Fruit fly (Drosophila melanogaster): Measurements from ENCODE around the gene CG3708.

The CG3708 gene

DNA sequence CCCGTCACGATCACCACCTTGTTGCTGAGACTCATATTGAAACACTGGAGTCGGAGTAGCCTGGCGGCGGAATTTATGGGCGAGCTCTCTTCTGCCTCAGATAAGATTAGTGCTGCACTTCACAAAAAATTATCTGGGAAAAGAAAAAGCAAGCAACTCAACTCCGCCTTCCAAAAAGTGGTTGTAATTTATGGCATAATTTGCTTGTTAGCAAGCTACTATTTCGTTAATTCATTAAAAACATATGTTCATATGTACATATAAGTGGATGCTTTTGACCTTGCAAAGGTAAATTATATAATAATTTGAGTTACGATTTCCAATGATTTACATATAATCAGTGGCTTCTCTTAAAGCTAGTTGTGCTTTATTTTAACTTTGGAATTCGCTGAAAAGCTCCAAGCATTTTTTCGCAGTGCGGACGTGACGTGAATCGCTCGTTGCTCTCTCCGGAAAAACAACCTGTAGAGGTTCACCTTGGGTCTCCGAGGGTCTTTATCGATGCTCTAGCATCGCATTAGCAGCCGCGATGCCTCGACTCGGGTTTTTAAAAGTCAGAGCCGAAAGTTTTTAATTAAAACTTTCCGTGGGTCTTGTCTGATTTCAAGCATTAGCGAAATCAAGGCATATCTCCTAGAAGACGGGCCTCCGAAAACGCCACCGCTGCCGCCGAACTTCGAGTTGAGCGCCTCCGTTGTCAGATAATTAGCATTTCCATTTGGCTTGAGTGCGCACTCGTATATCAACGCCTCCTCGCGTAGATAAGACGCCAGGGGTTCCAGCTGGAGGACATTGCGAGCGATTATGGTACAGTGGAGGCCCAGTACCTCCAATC lies 17.8 kb upstream of the CG3708 start, which contains the start of gene CG3699 (continued):
- peak; percentile 38 for TF ChIP-seq CG4424 (GFP tag; optimal IDR thresholded peaks at IDR 0.05)
- TF ChIP-seq CG16863 (GFP tag; optimal IDR thresholded peaks at IDR 0.05), result no peak
- no peak for TF ChIP-seq HLH4C (GFP tag; IDR thresholded peaks at IDR 0.05; ENCODE audit: partially characterized antibody)
- TF ChIP-seq Sox102F (GFP tag; optimal IDR thresholded peaks at IDR 0.05), result no peak
- TF ChIP-seq grn (GFP tag; optimal IDR thresholded peaks at IDR 0.05), result peak; percentile 8
- no peak for TF ChIP-seq CG10565 (GFP tag; optimal IDR thresholded peaks at IDR 0.05)
- no peak for TF ChIP-seq CG11093 (GFP tag; IDR thresholded peaks at IDR 0.05)
- TF ChIP-seq bsh (GFP tag; optimal IDR thresholded peaks at IDR 0.05), result no peak
- no peak for TF ChIP-seq CG6765 (GFP tag; optimal IDR thresholded peaks at IDR 0.05)
- TF ChIP-seq stc (GFP tag; IDR thresholded peaks at IDR 0.05), result no peak
- peak; percentile 50 for TF ChIP-seq PHDP (tag; optimal IDR thresholded peaks at IDR 0.05)
- peak; percentile 22 for TF ChIP-seq Nf-YC (tag; optimal IDR thresholded peaks at IDR 0.05)
- TF ChIP-seq Abd-B (GFP tag; optimal IDR thresholded peaks at IDR 0.05), result peak; percentile 18
- peak; percentile 14 for TF ChIP-seq D19A (tag; optimal IDR thresholded peaks at IDR 0.05)
- TF ChIP-seq CG10654 (GFP tag; optimal IDR thresholded peaks at IDR 0.05), result no peak
- no peak for TF ChIP-seq TFAM (GFP tag; optimal IDR thresholded peaks at IDR 0.05)
- no peak for TF ChIP-seq esg (GFP tag; conservative IDR thresholded peaks at IDR 0.05)
- TF ChIP-seq vnd (GFP tag; IDR thresholded peaks at IDR 0.05; ENCODE audit: partially characterized antibody), result no peak
- no peak for TF ChIP-seq HmgD (GFP tag; optimal IDR thresholded peaks at IDR 0.05)
- TF ChIP-seq danr (GFP tag; IDR thresholded peaks at IDR 0.05), result no peak
- TF ChIP-seq repo (GFP tag; optimal IDR thresholded peaks at IDR 0.05), result no peak
- TF ChIP-seq CG34376 (GFP tag; optimal IDR thresholded peaks at IDR 0.05), result peak; percentile 29
- no peak for TF ChIP-seq Dfd (GFP tag; optimal IDR thresholded peaks at IDR 0.05)
- peak; percentile 52; the same call in 1 of the 2 replicates for TF ChIP-seq Atf6 (GFP tag; IDR thresholded peaks at IDR 0.05)
- TF ChIP-seq CG10147 (GFP tag; optimal IDR thresholded peaks at IDR 0.05), result peak; percentile 20
- TF ChIP-seq lola (GFP tag; optimal IDR thresholded peaks at IDR 0.05), result no peak
- peak; percentile 73 for TF ChIP-seq exex (tag; optimal IDR thresholded peaks at IDR 0.05)
- no peak for TF ChIP-seq sna (GFP tag; IDR thresholded peaks at IDR 0.05; ENCODE audit: partially characterized antibody)
- no peak for TF ChIP-seq Ada2b (GFP tag; IDR thresholded peaks at IDR 0.05)
- TF ChIP-seq CG15514 (GFP tag; optimal IDR thresholded peaks at IDR 0.05), result peak; percentile 29
- TF ChIP-seq zf30C (GFP tag; optimal IDR thresholded peaks at IDR 0.05), result peak; percentile 41
- TF ChIP-seq Hsf (GFP tag; optimal IDR thresholded peaks at IDR 0.05), result peak; percentile 30
- no peak for TF ChIP-seq CG31388 (GFP tag; optimal IDR thresholded peaks at IDR 0.05)
- TF ChIP-seq CoRest (tag; optimal IDR thresholded peaks at IDR 0.05), result peak; percentile 69
- peak; percentile 55 for TF ChIP-seq Oli (tag; optimal IDR thresholded peaks at IDR 0.05)
- TF ChIP-seq ci (GFP tag; IDR thresholded peaks at IDR 0.05), result no peak
- peak; percentile 35 for TF ChIP-seq CG12155 (GFP tag; optimal IDR thresholded peaks at IDR 0.05)
- TF ChIP-seq Lpt (GFP tag; optimal IDR thresholded peaks at IDR 0.05), result no peak
- TF ChIP-seq CG32532 (GFP tag; IDR thresholded peaks at IDR 0.05), result peak; percentile 42; the same call in 1 of the 2 replicates
- TF ChIP-seq bab2 (GFP tag; optimal IDR thresholded peaks at IDR 0.05), result no peak
- peak; percentile 19 for TF ChIP-seq org-1 (GFP tag; optimal IDR thresholded peaks at IDR 0.05)
- TF ChIP-seq CG10274 (GFP tag; optimal IDR thresholded peaks at IDR 0.05), result peak; percentile 6
- TF ChIP-seq CTCF (GFP tag; optimal IDR thresholded peaks at IDR 0.05), result no peak
- peak; percentile 14 for TF ChIP-seq phol (tag; optimal IDR thresholded peaks at IDR 0.05)
- TF ChIP-seq Max (GFP tag; optimal IDR thresholded peaks at IDR 0.05), result no peak
- TF ChIP-seq ttk (GFP tag; IDR thresholded peaks at IDR 0.05), result no peak
- TF ChIP-seq Jarid2 (GFP tag; optimal IDR thresholded peaks at IDR 0.05), result peak; percentile 27
- TF ChIP-seq CG7839 (tag; optimal IDR thresholded peaks at IDR 0.05), result peak; percentile 70
- TF ChIP-seq Ptx1 (GFP tag; IDR thresholded peaks at IDR 0.05), result peak; percentile 52
